Worm (Caenorhabditis elegans) whole organism, early embryonic: ENCODE measurements around the gene C33H5.13.

Experiments
- B0310.2 ChIP-seq: sonication (generic microtip); optimal IDR thresholded peaks from 2 replicates; lab custom pipeline; 2016; ENCODE audit warnings: mild to moderate bottlenecking, missing genetic modification characterization, missing compliant biosample characterization
- F13C5.2 ChIP-seq: sonication (generic microtip); optimal IDR thresholded peaks from 2 replicates; lab custom pipeline; 2017; ENCODE audit warnings: mild to moderate bottlenecking, missing genetic modification characterization, inconsistent platforms, missing compliant biosample characterization
- aly-1 ChIP-seq: sonication (generic microtip); optimal IDR thresholded peaks from 2 replicates; lab custom pipeline; 2016; ENCODE audit warnings: missing genetic modification characterization, missing compliant biosample characterization
- ama-1 ChIP-seq: fragments of 150-350 bp; optimal IDR thresholded peaks from 2 replicates; lab custom pipeline; 2014
- ceh-13 ChIP-seq: fragments of 200-800 bp; sonication (Bioruptor generic); optimal IDR thresholded peaks from 2 replicates; lab custom pipeline; 2018; ENCODE audit warnings: mild to moderate bottlenecking, missing genetic modification characterization, missing compliant biosample characterization
- ceh-36 ChIP-seq: sonication (generic microtip); optimal IDR thresholded peaks from 2 replicates; lab custom pipeline; 2016; ENCODE audit warnings: missing genetic modification characterization, inconsistent platforms, missing compliant biosample characterization
- ets-7 ChIP-seq: sonication (generic microtip); optimal IDR thresholded peaks from 2 replicates; lab custom pipeline; 2016; ENCODE audit warnings: missing genotype, missing genetic modification characterization, missing compliant biosample characterization
- flt-1 ChIP-seq: fragments of 200-800 bp; sonication (Bioruptor generic); IDR thresholded peaks from 2 replicates; pipeline ENCODE4 v1.3.6; 2022; ENCODE audit warnings: missing genetic modification characterization, missing compliant biosample characterization
- hmbx-1 ChIP-seq: sonication (generic microtip); optimal IDR thresholded peaks from 2 replicates; lab custom pipeline; 2016; ENCODE audit warnings: mild to moderate bottlenecking, missing genetic modification characterization, missing compliant biosample characterization
- hmg-4 ChIP-seq: fragments of 200-800 bp; sonication (Bioruptor generic); optimal IDR thresholded peaks from 2 replicates; lab custom pipeline; 2018; ENCODE audit warnings: mild to moderate bottlenecking, missing genetic modification characterization, missing compliant biosample characterization
- hnd-1 ChIP-seq: sonication (generic microtip); optimal IDR thresholded peaks from 2 replicates; lab custom pipeline; 2016; ENCODE audit warnings: missing genetic modification characterization, missing compliant biosample characterization
- pes-1 ChIP-seq: fragments of 200-800 bp; sonication (Bioruptor generic); IDR thresholded peaks from 2 replicates; pipeline ENCODE4 v1.3.6; 2022; ENCODE audit warnings: missing genetic modification reagents, missing genetic modification characterization, missing compliant biosample characterization
- scrt-1 ChIP-seq: fragments of 200-800 bp; sonication (Bioruptor generic); IDR thresholded peaks from 2 replicates; pipeline ENCODE4 v1.3.6; 2022; ENCODE audit warnings: missing genetic modification characterization, missing compliant biosample characterization
- sea-1 ChIP-seq: fragments of 200-800 bp; sonication (Bioruptor generic); conservative IDR thresholded peaks from 2 replicates; pipeline ENCODE4 v1.3.6; 2022; ENCODE audit warnings: missing genetic modification characterization, missing compliant biosample characterization
- tbx-11 ChIP-seq: fragments of 200-800 bp; sonication (Bioruptor generic); IDR thresholded peaks from 2 replicates; pipeline ENCODE4 v1.3.6; 2022; ENCODE audit warnings: missing genetic modification characterization, missing compliant biosample characterization
- tbx-37 ChIP-seq: fragments of 200-800 bp; sonication (Bioruptor generic); conservative IDR thresholded peaks from 2 replicates; pipeline ENCODE4 v1.3.6; 2022; ENCODE audit warnings: missing genetic modification reagents, missing genetic modification characterization, missing compliant biosample characterization
- tra-4 ChIP-seq: sonication (generic microtip); optimal IDR thresholded peaks from 2 replicates; lab custom pipeline; 2017; ENCODE audit warnings: missing genetic modification characterization, missing compliant biosample characterization

The C33H5.13 gene

ce11 chrIV:7791821-7792446 is at the start of gene C33H5.13:
TSS of gene C33H5.13 (minus strand) at chrIV:7792263.
- TF ChIP-seq tbx-11 (GFP tag; lab: Robert Waterston, UW) (no peak), B0310.2 (tag; lab: Kevin White, UChicago) (no peak), ceh-13 (GFP tag; lab: Kevin White, UChicago) (no peak), aly-1 (tag; lab: Kevin White, UChicago) (no peak), ceh-36 (tag; lab: Kevin White, UChicago) (no peak), scrt-1 (GFP tag; lab: Robert Waterston, UW) (no peak), pes-1 (no peak), sea-1 (no peak), tra-4 (tag; lab: Kevin White, UChicago) (no peak), ama-1 (lab: Kevin White, UChicago) (no peak), hnd-1 (no peak), hmbx-1 (no peak), hmg-4 (GFP tag; lab: Kevin White, UChicago) (no peak), ets-7 (tag; lab: Kevin White, UChicago) (no peak), flt-1 (GFP tag; lab: Robert Waterston, UW) (no peak), tbx-37 (no peak)

DNA sequence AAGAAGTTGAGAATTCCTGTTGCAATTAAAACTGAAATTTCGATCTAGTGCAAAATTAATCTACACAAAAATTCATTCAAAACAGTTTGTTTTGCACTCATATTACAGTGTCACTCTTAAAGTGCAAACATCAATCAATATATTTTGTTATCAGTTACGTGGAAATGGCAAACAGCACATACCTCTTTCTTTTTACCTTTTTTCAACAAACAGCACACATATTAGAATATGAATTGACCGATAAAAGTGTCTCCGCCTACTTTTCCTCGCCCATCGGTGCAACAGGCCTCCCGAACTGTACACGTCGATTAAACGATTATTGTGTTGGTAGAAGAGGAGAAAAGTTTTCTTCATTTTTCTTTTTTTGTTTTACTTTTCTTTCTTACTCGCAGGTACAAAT is 49.2 kb upstream of the C33H5.13 start:
- no peak for TF ChIP-seq ceh-36 (tag; lab: Kevin White, UChicago)
- TF ChIP-seq tbx-11 (GFP tag; lab: Robert Waterston, UW) = no peak
- no peak for TF ChIP-seq B0310.2 (tag; lab: Kevin White, UChicago)
- TF ChIP-seq hmg-4 (GFP tag; lab: Kevin White, UChicago) = no peak
- TF ChIP-seq tbx-37 = no peak
- no peak for TF ChIP-seq sea-1
- TF ChIP-seq ceh-13 (GFP tag; lab: Kevin White, UChicago) = no peak
- no peak for TF ChIP-seq aly-1 (tag; lab: Kevin White, UChicago)
- TF ChIP-seq hmbx-1 = no peak
- TF ChIP-seq hnd-1 = no peak
- no peak for TF ChIP-seq tra-4 (tag; lab: Kevin White, UChicago)
- TF ChIP-seq ama-1 (lab: Kevin White, UChicago) = no peak
- TF ChIP-seq ets-7 (tag; lab: Kevin White, UChicago) = no peak
- TF ChIP-seq F13C5.2 (tag; lab: Kevin White, UChicago) = no peak

- TF ChIP-seq ets-7 (tag; lab: Kevin White, UChicago) = no peak
- TF ChIP-seq scrt-1 (GFP tag; lab: Robert Waterston, UW) = no peak
- no peak for TF ChIP-seq tra-4 (tag; lab: Kevin White, UChicago)
- TF ChIP-seq tbx-11 (GFP tag; lab: Robert Waterston, UW) = no peak
- no peak for TF ChIP-seq hmg-4 (GFP tag; lab: Kevin White, UChicago)
- TF ChIP-seq F13C5.2 (tag; lab: Kevin White, UChicago) = no peak
- no peak for TF ChIP-seq B0310.2 (tag; lab: Kevin White, UChicago)
- no peak for TF ChIP-seq ama-1 (lab: Kevin White, UChicago)
Measured at ce11 chrIV:7839923-7840322, 47.9 kb upstream of the C33H5.13 start.

ce11 chrIV:7838426-7838825 is 46.4 kb upstream of the C33H5.13 start, which contains the start of gene C06A6.7:
TSS of gene C06A6.7 (minus strand) at chrIV:7838526.
- TF ChIP-seq ceh-13 (GFP tag; lab: Kevin White, UChicago) (no peak), aly-1 (tag; lab: Kevin White, UChicago) (no peak), hnd-1 (no peak), ceh-36 (tag; lab: Kevin White, UChicago) (no peak), hmg-4 (GFP tag; lab: Kevin White, UChicago) (no peak), ets-7 (tag; lab: Kevin White, UChicago) (no peak), pes-1 (no peak), sea-1 (no peak), ama-1 (lab: Kevin White, UChicago) (no peak), hmbx-1 (no peak), tra-4 (tag; lab: Kevin White, UChicago) (no peak), scrt-1 (GFP tag; lab: Robert Waterston, UW) (no peak), flt-1 (GFP tag; lab: Robert Waterston, UW) (no peak), B0310.2 (tag; lab: Kevin White, UChicago) (no peak), F13C5.2 (tag; lab: Kevin White, UChicago) (no peak)

DNA sequence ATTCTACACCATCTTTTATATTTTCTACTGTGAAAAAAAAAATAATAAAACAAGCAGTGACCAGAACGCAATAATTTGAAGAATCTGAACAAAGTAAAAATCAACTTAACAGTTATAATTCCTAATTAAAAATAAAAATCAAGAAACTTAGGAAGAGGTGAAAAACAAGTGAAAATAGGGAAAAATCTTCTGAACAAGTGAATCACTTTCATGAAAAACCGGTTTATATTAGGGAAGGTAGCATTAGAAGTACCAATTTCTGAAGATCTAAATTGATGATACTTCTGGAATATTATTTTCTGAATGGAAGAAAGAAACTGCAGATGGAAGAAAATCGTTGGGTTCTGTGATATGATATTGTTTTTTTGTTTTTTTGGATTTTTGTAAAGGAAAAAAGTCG is 44.4 kb upstream of the C33H5.13 start:
- no peak for TF ChIP-seq hmbx-1
- TF ChIP-seq ama-1 (lab: Kevin White, UChicago) = no peak
- no peak for TF ChIP-seq pes-1
- no peak for TF ChIP-seq tra-4 (tag; lab: Kevin White, UChicago)
- no peak for TF ChIP-seq ets-7 (tag; lab: Kevin White, UChicago)
- no peak for TF ChIP-seq hnd-1
- no peak for TF ChIP-seq ceh-36 (tag; lab: Kevin White, UChicago)
- TF ChIP-seq aly-1 (tag; lab: Kevin White, UChicago) = no peak
- TF ChIP-seq sea-1 = no peak
- TF ChIP-seq scrt-1 (GFP tag; lab: Robert Waterston, UW) = no peak
- TF ChIP-seq F13C5.2 (tag; lab: Kevin White, UChicago) = no peak
- TF ChIP-seq tbx-11 (GFP tag; lab: Robert Waterston, UW) = no peak

DNA sequence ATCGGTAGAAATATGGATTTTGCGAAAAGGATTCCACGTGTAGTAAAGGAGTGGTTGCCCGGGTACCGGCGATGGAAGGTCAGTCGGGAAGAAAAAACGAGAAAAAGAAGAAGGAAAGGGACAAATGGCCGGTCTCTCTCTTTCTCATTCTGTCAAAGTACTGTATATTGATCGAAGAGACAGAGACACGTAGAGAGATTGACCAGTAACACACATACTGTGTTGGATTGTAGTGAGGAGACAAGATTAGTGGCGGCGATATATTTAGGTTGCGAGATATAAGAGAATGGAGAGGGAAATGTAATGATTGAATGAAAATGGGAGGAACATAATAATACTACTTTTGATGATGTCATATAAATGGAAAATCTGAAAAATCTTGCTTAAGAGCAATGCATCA is 44.0 kb upstream of the C33H5.13 start:
- no peak for TF ChIP-seq hmbx-1
- peak; percentile 51 for TF ChIP-seq hmg-4 (GFP tag; lab: Kevin White, UChicago)

DNA sequence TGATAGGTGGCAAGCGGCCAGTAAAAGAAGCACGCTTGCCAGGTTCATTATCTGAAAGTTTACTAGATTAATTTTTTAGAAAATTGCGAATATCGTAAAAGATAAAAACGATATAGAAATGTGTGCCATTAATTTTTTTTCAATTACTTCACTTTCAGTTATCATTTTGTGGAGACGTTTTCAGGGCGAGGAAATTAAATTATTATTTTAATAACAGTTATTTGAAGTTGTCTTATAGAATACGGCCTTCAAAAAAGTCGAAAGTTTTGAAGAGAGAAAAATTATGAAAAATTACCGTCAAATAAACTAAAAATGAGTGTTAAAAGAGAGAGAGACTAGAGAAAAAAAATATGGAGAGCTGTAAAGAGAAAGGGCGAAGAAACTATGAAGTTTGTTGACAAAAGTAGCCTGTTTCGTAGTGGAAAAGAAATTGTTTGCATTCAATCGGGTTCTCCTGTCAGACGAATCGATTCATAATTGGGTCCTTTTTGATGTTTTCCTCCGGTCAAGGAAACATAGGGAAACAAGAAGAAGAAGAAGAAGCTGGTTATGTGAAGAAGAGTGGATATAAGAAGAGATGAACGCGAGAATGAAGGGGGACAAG is 42.7 kb upstream of the C33H5.13 start, which contains the start of gene erp-44.2:
TSS of gene erp-44.2 (minus strand) at position 51 of the 604 bp plus-strand sequence.
- TF ChIP-seq sea-1 (no peak), ceh-36 (tag; lab: Kevin White, UChicago) (no peak), pes-1 (no peak), tbx-11 (GFP tag; lab: Robert Waterston, UW) (no peak), flt-1 (GFP tag; lab: Robert Waterston, UW) (no peak), F13C5.2 (tag; lab: Kevin White, UChicago) (no peak), ets-7 (tag; lab: Kevin White, UChicago) (no peak), ama-1 (lab: Kevin White, UChicago) (no peak), tbx-37 (no peak), tra-4 (tag; lab: Kevin White, UChicago) (no peak), scrt-1 (GFP tag; lab: Robert Waterston, UW) (no peak)
